Fruit fly (Drosophila melanogaster) whole organism, prepupa: Measurements from ENCODE around the gene CG15547.

Experiments used
- Blimp-1 ChIP-seq: fragments of 200-800 bp; sonication (Bioruptor generic); optimal IDR thresholded peaks from 3 replicates; lab custom pipeline; 2017; ENCODE audit warnings: missing biosample characterization, missing genetic modification characterization, mild to moderate bottlenecking, moderate library complexity, missing genetic modification reagents
- CG10631 ChIP-seq: fragments of 200-800 bp; sonication (Bioruptor generic); optimal IDR thresholded peaks from 2 replicates; lab custom pipeline; 2016; ENCODE audit warnings: missing biosample characterization, missing genetic modification characterization
- CG10669 ChIP-seq: fragments of 200-800 bp; sonication (Bioruptor generic); optimal IDR thresholded peaks from 3 replicates; lab custom pipeline; 2018; ENCODE audit warnings: missing biosample characterization, mild to moderate bottlenecking, missing genetic modification characterization, moderate library complexity
- CG11902 ChIP-seq: fragments of 200-800 bp; sonication (Bioruptor generic); optimal IDR thresholded peaks from 3 replicates; lab custom pipeline; 2016; ENCODE audit warnings: missing biosample characterization, missing genetic modification characterization
- CG1621 ChIP-seq: fragments of 200-800 bp; sonication (Bioruptor generic); optimal IDR thresholded peaks from 3 replicates; lab custom pipeline; 2018; ENCODE audit warnings: missing biosample characterization, mild to moderate bottlenecking, missing genetic modification characterization
- CG31627 ChIP-seq: fragments of 200-800 bp; sonication (Bioruptor generic); optimal IDR thresholded peaks from 3 replicates; lab custom pipeline; 2016; ENCODE audit warnings: missing biosample characterization, missing genetic modification characterization
- CG32006 ChIP-seq: fragments of 200-800 bp; sonication (Bioruptor generic); optimal IDR thresholded peaks from 3 replicates; lab custom pipeline; 2017; ENCODE audit warnings: missing biosample characterization, mild to moderate bottlenecking, missing genetic modification characterization
- CG34406 ChIP-seq: fragments of 200-800 bp; sonication (Bioruptor generic); optimal IDR thresholded peaks from 3 replicates; lab custom pipeline; 2016; ENCODE audit warnings: missing biosample characterization, missing genetic modification characterization
- CG3919 ChIP-seq: fragments of 200-800 bp; sonication (Bioruptor generic); optimal IDR thresholded peaks from 3 replicates; lab custom pipeline; 2016; ENCODE audit warnings: missing biosample characterization, missing genetic modification characterization
- CG6163 ChIP-seq: fragments of 200-800 bp; sonication (Bioruptor generic); IDR thresholded peaks from 3 replicates; pipeline ENCODE4 v1.3.6; 2022; ENCODE audit warnings: missing biosample characterization, missing genetic modification characterization
- CG6808 ChIP-seq: fragments of 200-800 bp; sonication (Bioruptor generic); optimal IDR thresholded peaks from 3 replicates; lab custom pipeline; 2017; ENCODE audit warnings: missing biosample characterization, missing genetic modification characterization, mild to moderate bottlenecking, moderate library complexity, missing genetic modification reagents
- CG7368 ChIP-seq: fragments of 200-800 bp; sonication (Bioruptor generic); optimal IDR thresholded peaks from 3 replicates; lab custom pipeline; 2016; ENCODE audit warnings: missing biosample characterization, missing genetic modification characterization
- CG9139 ChIP-seq: fragments of 200-800 bp; sonication (Bioruptor generic); optimal IDR thresholded peaks from 3 replicates; lab custom pipeline; 2017; ENCODE audit warnings: missing biosample characterization, mild to moderate bottlenecking, missing genetic modification characterization
- Ets96B ChIP-seq: fragments of 200-800 bp; optimal IDR thresholded peaks from 2 replicates; lab custom pipeline; 2019; ENCODE audit warnings: missing biosample characterization, mild to moderate bottlenecking, missing genetic modification characterization, moderate library complexity
- Gug ChIP-seq: fragments of 200-800 bp; sonication (Bioruptor generic); IDR thresholded peaks from 2 replicates; pipeline ENCODE4 v1.3.6; 2022; ENCODE audit warnings: missing biosample characterization, missing genetic modification characterization
- Hr38 ChIP-seq: sonication (Bioruptor generic); optimal IDR thresholded peaks from 2 replicates; lab custom pipeline; 2016; ENCODE audit warnings: missing biosample characterization, missing genetic modification characterization
- Hr39 ChIP-seq: fragments of 200-800 bp; sonication (Bioruptor generic); optimal IDR thresholded peaks from 2 replicates; lab custom pipeline; 2016; ENCODE audit warnings: missing biosample characterization, missing genetic modification characterization
- Met ChIP-seq: fragments of 200-800 bp; sonication (Bioruptor generic); optimal IDR thresholded peaks from 3 replicates; lab custom pipeline; 2016; ENCODE audit warnings: missing biosample characterization, missing genetic modification characterization
- OdsH ChIP-seq: fragments of 200-800 bp; sonication (Bioruptor generic); optimal IDR thresholded peaks from 3 replicates; lab custom pipeline; 2016; ENCODE audit warnings: missing biosample characterization, missing genetic modification characterization
- Sox14 ChIP-seq: fragments of 200-800 bp; sonication (Bioruptor generic); optimal IDR thresholded peaks from 3 replicates; lab custom pipeline; 2016; ENCODE audit warnings: missing biosample characterization, missing genetic modification characterization
- Sox15 ChIP-seq: fragments of 200-800 bp; sonication (Bioruptor generic); optimal IDR thresholded peaks from 3 replicates; lab custom pipeline; 2016; ENCODE audit warnings: missing biosample characterization, missing genetic modification characterization
- achi ChIP-seq: fragments of 200-800 bp; sonication (Bioruptor generic); optimal IDR thresholded peaks from 3 replicates; lab custom pipeline; 2016; ENCODE audit warnings: missing biosample characterization, missing genetic modification characterization
- acj6 ChIP-seq: fragments of 200-800 bp; sonication (Bioruptor generic); optimal IDR thresholded peaks from 3 replicates; lab custom pipeline; 2016; ENCODE audit warnings: missing biosample characterization, missing genetic modification characterization
- dsx ChIP-seq: fragments of 200-800 bp; optimal IDR thresholded peaks from 3 replicates; lab custom pipeline; 2019; ENCODE audit warnings: missing biosample characterization, mild to moderate bottlenecking, missing genetic modification characterization, moderate library complexity; ENCODE audit not compliant: poor library complexity, severe bottlenecking
- fd85E ChIP-seq: fragments of 200-800 bp; sonication (Bioruptor generic); optimal IDR thresholded peaks from 3 replicates; lab custom pipeline; 2016; ENCODE audit warnings: missing biosample characterization, missing genetic modification characterization
- fkh ChIP-seq: fragments of 200-800 bp; sonication (Bioruptor generic); optimal IDR thresholded peaks from 3 replicates; lab custom pipeline; 2017; ENCODE audit warnings: missing biosample characterization, mild to moderate bottlenecking, missing genetic modification characterization, moderate library complexity
- net ChIP-seq: fragments of 200-800 bp; sonication (Bioruptor generic); optimal IDR thresholded peaks from 3 replicates; lab custom pipeline; 2016; ENCODE audit warnings: missing biosample characterization, missing genetic modification characterization
- salr ChIP-seq, 2 experiments: fragments of 200-800 bp; sonication (Bioruptor generic); optimal IDR thresholded peaks; 3 replicates each; lab custom pipeline; 2016 to 2018; ENCODE audit warnings: missing biosample characterization in 2 of 2, missing genetic modification characterization in 2 of 2, mild to moderate bottlenecking in 1 of 2
- spab ChIP-seq: fragments of 200-800 bp; sonication (Bioruptor generic); optimal IDR thresholded peaks from 2 replicates; lab custom pipeline; 2017; ENCODE audit warnings: missing biosample characterization, mild to moderate bottlenecking, missing genetic modification characterization, missing genetic modification reagents
- svp ChIP-seq: fragments of 200-800 bp; sonication (Bioruptor generic); peaks from one replicate; lab custom pipeline; 2016; ENCODE audit warnings: missing biosample characterization, missing genetic modification characterization

Gene CG15547

dm6 chr3R:30925436-30925835 lies 42.1 kb upstream of the CG15547 start:
- TF ChIP-seq svp (GFP tag; lab: Kevin White, UChicago) (no peak), fkh (peak; percentile 45), Gug (GFP tag; lab: Robert Waterston, UW) (no peak), Hr38 (GFP tag; lab: Kevin White, UChicago) (no peak)

- no peak for TF ChIP-seq Blimp-1 (GFP tag; lab: Kevin White, UChicago)
- no peak for TF ChIP-seq Sox15 (GFP tag; lab: Kevin White, UChicago)
- no peak for TF ChIP-seq Ets96B
- TF ChIP-seq fkh: no peak
- TF ChIP-seq Gug (GFP tag; lab: Robert Waterston, UW): no peak
- TF ChIP-seq CG9139: no peak
- TF ChIP-seq CG7368: no peak
- TF ChIP-seq achi (GFP tag; lab: Kevin White, UChicago): no peak
- no peak for TF ChIP-seq svp (GFP tag; lab: Kevin White, UChicago)
- TF ChIP-seq CG34406 (GFP tag; lab: Kevin White, UChicago): no peak
- TF ChIP-seq acj6 (GFP tag; lab: Kevin White, UChicago): no peak
Measured at dm6 chr3R:30923581-30923980, 40.3 kb upstream of the CG15547 start.

dm6 chr3R:30922414-30922813 lies 39.1 kb upstream of the CG15547 start:
- TF ChIP-seq fkh (no peak), CG31627 (GFP tag; lab: Kevin White, UChicago) (no peak), salr (GFP tag; optimal IDR thresholded peaks at IDR 0.05; lab: Kevin White, UChicago) (no peak), CG7368 (no peak), CG10631 (GFP tag; lab: Kevin White, UChicago) (no peak)

- TF ChIP-seq fkh: peak; percentile 89
- TF ChIP-seq svp (GFP tag; lab: Kevin White, UChicago): peak; percentile 24
- TF ChIP-seq CG11902: no peak
- TF ChIP-seq Sox14 (GFP tag; lab: Kevin White, UChicago): no peak
Measured at dm6 chr3R:30918872-30919271, 35.6 kb upstream of the CG15547 start.

- TF ChIP-seq OdsH (GFP tag; lab: Kevin White, UChicago): no peak
- TF ChIP-seq dsx (GFP tag; lab: Kevin White, UChicago): no peak
- TF ChIP-seq fd85E (GFP tag; lab: Kevin White, UChicago): no peak
- TF ChIP-seq, all 60 proteins: peak for 0
Measured at dm6 chr3R:30916024-30916423, 32.7 kb upstream of the CG15547 start.

- TF ChIP-seq CG6163 (GFP tag; lab: Robert Waterston, UW) (0 out of 3 replicates have a peak, but pooled peaks have one; percentile 30), salr (GFP tag; optimal IDR thresholded peaks at IDR 0.05; lab: Kevin White, UChicago) (no peak), fkh (peak; percentile 77)
Measured at dm6 chr3R:30915235-30915634, 31.9 kb upstream of the CG15547 start.

- no peak for TF ChIP-seq acj6 (GFP tag; lab: Kevin White, UChicago)
- 0 out of 3 replicates have a peak, but pooled peaks have one; percentile 13 for TF ChIP-seq CG6163 (GFP tag; lab: Robert Waterston, UW)
Measured at dm6 chr3R:30913704-30914103, 30.4 kb upstream of the CG15547 start.

dm6 chr3R:30912402-30912801 lies 29.1 kb upstream of the CG15547 start, which contains the start of gene Ptx1:
Ptx1 (plus strand) TSS chr3R:30912754.
- TF ChIP-seq CG6808 (no peak), spab (GFP tag; lab: Kevin White, UChicago) (no peak), CG9139 (no peak), Met (no peak), CG6163 (GFP tag; lab: Robert Waterston, UW) (peak; percentile 57), CG3919 (GFP tag; lab: Kevin White, UChicago) (peak; percentile 21), Sox14 (GFP tag; lab: Kevin White, UChicago) (peak; percentile 31), dsx (GFP tag; lab: Kevin White, UChicago) (no peak), CG34406 (GFP tag; lab: Kevin White, UChicago) (no peak), CG10669 (GFP tag; lab: Kevin White, UChicago) (no peak), achi (GFP tag; lab: Kevin White, UChicago) (no peak), acj6 (GFP tag; lab: Kevin White, UChicago) (no peak), Sox15 (GFP tag; lab: Kevin White, UChicago) (no peak), CG1621 (tag; lab: Kevin White, UChicago) (peak; percentile 58), Ets96B (no peak), net (GFP tag; lab: Kevin White, UChicago) (no peak), svp (GFP tag; lab: Kevin White, UChicago) (peak; percentile 57), CG32006 (GFP tag; lab: Kevin White, UChicago) (no peak), fkh (peak; percentile 95), Hr39 (no peak)
